Fruit fly (Drosophila melanogaster) whole organism: ENCODE measurements around the gene CG15014.

Experiments used
- CG8478 ChIP-seq: fragments of >200 bp; optimal IDR thresholded peaks from 2 replicates; lab custom pipeline; 2018; ENCODE audit warnings: inconsistent platforms
- Dll ChIP-seq: fragments of >200 bp; optimal IDR thresholded peaks from 2 replicates; lab custom pipeline; 2017
- EcR ChIP-seq, 2 experiments: fragments of >200 bp; optimal IDR thresholded peaks; 2 replicates each; lab custom pipeline; 2017; ENCODE audit warnings: missing biosample characterization in 2 of 2, missing genetic modification characterization in 2 of 2, missing genetic modification reagents in 2 of 2
- pan ChIP-seq: fragments of >200 bp; optimal IDR thresholded peaks from 2 replicates; lab custom pipeline; 2017
- psq ChIP-seq: fragments of >200 bp; optimal IDR thresholded peaks from 2 replicates; lab custom pipeline; 2017
- usp ChIP-seq: fragments of >200 bp; optimal IDR thresholded peaks from 2 replicates; lab custom pipeline; 2017; ENCODE audit warnings: missing biosample characterization, missing genetic modification characterization, mixed read lengths

DNA sequence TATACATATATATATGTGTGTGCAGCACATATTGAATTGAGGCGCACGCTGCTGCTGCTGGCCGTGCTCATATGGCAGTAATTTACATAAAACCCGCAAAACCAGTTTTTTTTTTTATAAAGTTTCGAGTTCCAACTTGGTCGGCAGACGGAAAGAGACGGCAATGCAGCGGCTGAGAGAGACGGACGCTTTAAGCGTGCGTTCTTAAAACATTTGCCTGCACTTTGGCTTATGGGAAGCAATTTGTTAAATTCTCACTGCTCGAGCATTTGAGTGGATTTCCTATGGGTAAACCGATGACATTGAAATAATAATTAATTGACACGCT, 38.3 kb upstream of the CG15014 start:
- TF ChIP-seq usp (GFP tag; lab: Kevin White, UChicago) = no peak
- no peak for TF ChIP-seq CG8478 (lab: Kevin White, UChicago)
- no peak for TF ChIP-seq EcR (GFP tag; optimal IDR thresholded peaks at IDR 0.05; lab: Kevin White, UChicago)
- TF ChIP-seq pan (lab: Kevin White, UChicago) = no peak
- no peak for TF ChIP-seq psq (lab: Kevin White, UChicago)
- TF ChIP-seq Dll (lab: Kevin White, UChicago) = no peak
